Worm (Caenorhabditis elegans) whole organism, mixed stage, embryonic: ENCODE results near the gene K09C6.10.
"Not testable (repeated sequence)": the region's sequence is repeated elsewhere in the genome, so short reads cannot be mapped to it uniquely, and the experiment has no call there.

ENCODE experiments used
- M03D4.4 ChIP-seq: sonication (generic microtip); optimal IDR thresholded peaks from 2 replicates; lab custom pipeline; 2017; ENCODE audit warnings: mild to moderate bottlenecking, missing genetic modification characterization, missing compliant biosample characterization
- blmp-1 ChIP-seq: fragments of 150-350 bp; optimal IDR thresholded peaks from 2 replicates; lab custom pipeline; 2014; ENCODE audit warnings: missing biosample characterization, missing genetic modification characterization
- ceh-43 ChIP-seq: fragments of 200-800 bp; sonication (Bioruptor generic); optimal IDR thresholded peaks from 2 replicates; lab custom pipeline; 2018; ENCODE audit warnings: mild to moderate bottlenecking, missing genetic modification characterization, moderate library complexity, missing compliant biosample characterization
- ceh-83 ChIP-seq: fragments of 200-800 bp; sonication (Bioruptor generic); optimal IDR thresholded peaks from 2 replicates; lab custom pipeline; 2018; ENCODE audit warnings: mild to moderate bottlenecking, missing genetic modification characterization, missing compliant biosample characterization
- ces-1 ChIP-seq: fragments of 150-350 bp; optimal IDR thresholded peaks from 2 replicates; lab custom pipeline; 2014; ENCODE audit warnings: missing biosample characterization, missing genetic modification reagents, missing genetic modification characterization
- cnd-1 ChIP-seq: fragments of 200-800 bp; sonication (Bioruptor generic); optimal IDR thresholded peaks from 2 replicates; lab custom pipeline; 2018; ENCODE audit warnings: mild to moderate bottlenecking, missing genetic modification characterization, missing compliant biosample characterization
- drap-1 ChIP-seq: fragments of 200-800 bp; sonication (Bioruptor generic); optimal IDR thresholded peaks from 3 replicates; lab custom pipeline; 2018; ENCODE audit warnings: mild to moderate bottlenecking, missing genetic modification characterization, missing compliant biosample characterization
- elt-1 ChIP-seq: sonication (generic microtip); optimal IDR thresholded peaks from 2 replicates; lab custom pipeline; 2017; ENCODE audit warnings: missing genetic modification characterization, mild to moderate bottlenecking, missing compliant biosample characterization, antibody characterized with exemption, moderate library complexity, borderline replicate concordance; ENCODE audit not compliant: insufficient read depth
- elt-3 ChIP-seq: fragments of 150-350 bp; optimal IDR thresholded peaks from 2 replicates; lab custom pipeline; 2014; ENCODE audit warnings: missing biosample characterization, missing genetic modification characterization
- flh-1 ChIP-seq: fragments of 200-800 bp; sonication (Bioruptor generic); optimal IDR thresholded peaks from 2 replicates; lab custom pipeline; 2018; ENCODE audit warnings: mild to moderate bottlenecking, missing genetic modification characterization, moderate library complexity, missing compliant biosample characterization
- ham-2 ChIP-seq: fragments of 200-800 bp; sonication (Bioruptor generic); optimal IDR thresholded peaks from 2 replicates; lab custom pipeline; 2018; ENCODE audit warnings: mild to moderate bottlenecking, missing genetic modification characterization, missing compliant biosample characterization
- hlh-1 ChIP-seq: fragments of 150-350 bp; optimal IDR thresholded peaks from 2 replicates; lab custom pipeline; 2014; ENCODE audit warnings: missing biosample characterization, missing genetic modification reagents, missing genetic modification characterization
- lin-13 ChIP-seq: fragments of 150-350 bp; optimal IDR thresholded peaks from 2 replicates; lab custom pipeline; 2014; ENCODE audit warnings: missing biosample characterization, missing genetic modification characterization
- lin-32 ChIP-seq: fragments of 200-800 bp; sonication (Bioruptor generic); optimal IDR thresholded peaks from 2 replicates; lab custom pipeline; 2018; ENCODE audit warnings: mild to moderate bottlenecking, missing genetic modification characterization, missing compliant biosample characterization
- lsy-2 ChIP-seq: fragments of 150-350 bp; optimal IDR thresholded peaks from 2 replicates; lab custom pipeline; 2014; ENCODE audit warnings: missing biosample characterization, missing genetic modification characterization
- mab-5 ChIP-seq: fragments of 150-350 bp; optimal IDR thresholded peaks from 2 replicates; lab custom pipeline; 2014; ENCODE audit warnings: missing biosample characterization, missing genetic modification characterization
- mep-1 ChIP-seq: fragments of 150-350 bp; optimal IDR thresholded peaks from 2 replicates; lab custom pipeline; 2017; ENCODE audit warnings: missing biosample characterization, missing genetic modification reagents, missing genetic modification characterization, inconsistent platforms
- mls-2 ChIP-seq: sonication (generic microtip); optimal IDR thresholded peaks from 2 replicates; lab custom pipeline; 2016; ENCODE audit warnings: mild to moderate bottlenecking, missing genetic modification characterization, moderate library complexity, missing compliant biosample characterization
- nhr-12 ChIP-seq: fragments of 150-350 bp; optimal IDR thresholded peaks from 2 replicates; lab custom pipeline; 2014; ENCODE audit warnings: missing biosample characterization, missing genetic modification characterization
- nhr-28 ChIP-seq: fragments of 150-350 bp; optimal IDR thresholded peaks from 2 replicates; lab custom pipeline; 2014; ENCODE audit warnings: missing biosample characterization, missing genetic modification characterization
- pha-4 ChIP-seq: fragments of 150-350 bp; optimal IDR thresholded peaks from 2 replicates; lab custom pipeline; 2018; ENCODE audit warnings: missing biosample characterization, missing genetic modification reagents, missing genetic modification characterization
- sem-2 ChIP-seq: fragments of 200-800 bp; sonication (Bioruptor generic); optimal IDR thresholded peaks from 2 replicates; lab custom pipeline; 2018; ENCODE audit warnings: mild to moderate bottlenecking, missing genetic modification characterization, missing compliant biosample characterization
- snpc-4 ChIP-seq: fragments of 150-350 bp; optimal IDR thresholded peaks from 2 replicates; lab custom pipeline; 2014; ENCODE audit warnings: missing biosample characterization, missing genetic modification characterization
- unc-120 ChIP-seq: sonication (generic microtip); optimal IDR thresholded peaks from 2 replicates; lab custom pipeline; 2017; ENCODE audit warnings: missing genetic modification characterization, missing compliant biosample characterization; ENCODE audit not compliant: poor library complexity, severe bottlenecking
- unc-39 ChIP-seq: fragments of 150-350 bp; optimal IDR thresholded peaks from 2 replicates; lab custom pipeline; 2014; ENCODE audit warnings: missing biosample characterization, missing genetic modification characterization
- unc-62 ChIP-seq: fragments of 150-350 bp; optimal IDR thresholded peaks from 2 replicates; lab custom pipeline; 2014; ENCODE audit warnings: missing biosample characterization, missing genetic modification reagents, missing genetic modification characterization
- ztf-11 ChIP-seq: fragments of 150-350 bp; optimal IDR thresholded peaks from 2 replicates; lab custom pipeline; 2014; ENCODE audit warnings: missing biosample characterization, missing genetic modification characterization

K09C6.10 gene

DNA sequence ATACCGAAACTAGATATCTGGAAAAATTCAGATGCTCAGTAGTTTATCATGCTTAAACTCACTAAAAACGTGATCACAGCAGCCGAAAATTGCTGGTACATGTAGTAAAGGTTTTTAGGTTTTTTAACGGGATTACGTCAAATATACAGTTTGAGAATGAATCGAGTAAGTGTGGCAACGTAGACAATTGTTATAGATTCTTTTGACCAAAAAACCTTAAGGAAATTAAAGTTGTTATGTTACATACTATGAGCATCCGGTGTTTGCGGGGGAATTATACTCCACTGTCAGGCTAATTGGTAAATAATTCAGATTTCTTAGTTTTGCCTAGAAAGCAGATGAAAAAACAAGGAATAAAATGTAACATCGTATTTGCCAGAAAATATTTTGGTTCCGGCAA lies 18.6 kb upstream of the K09C6.10 start, which contains the start of gene srx-32:
TSS of gene srx-32 (minus strand) at position 101 of the 400 bp plus-strand sequence.
- not testable (repeated sequence) for TF ChIP-seq mab-5 (tag; lab: Kevin White, UChicago); sem-2 (GFP tag; lab: Kevin White, UChicago); flh-1

ce11 chrV:822922-823321 lies 16.3 kb upstream of the K09C6.10 start, which contains the start of gene srx-31:
Gene srx-31 (minus strand): TSS chrV:823022.
- TF ChIP-seq ztf-11 (tag; lab: Kevin White, UChicago); ham-2 (GFP tag; lab: Kevin White, UChicago); lsy-2: not testable (repeated sequence)

ce11 chrV:826097-826496 lies 13.1 kb upstream of the K09C6.10 start, which contains the start of gene F41H8.2:
Gene F41H8.2 (plus strand): TSS chrV:826397.
- TF ChIP-seq pha-4 (no peak), drap-1 (GFP tag; lab: Kevin White, UChicago) (no peak), blmp-1 (tag; lab: Kevin White, UChicago) (no peak)

- TF ChIP-seq ceh-83 (GFP tag; lab: Kevin White, UChicago) (no peak), mls-2 (tag; lab: Kevin White, UChicago) (no peak), M03D4.4 (tag; lab: Kevin White, UChicago) (no peak), lin-32 (no peak), lsy-2 (no peak), hlh-1 (tag; lab: Kevin White, UChicago) (no peak), cnd-1 (tag; lab: Kevin White, UChicago) (no peak)
These were observed 5.9 kb upstream of the K09C6.10 start, which contains the start of gene F41H8.1 for ce11 chrV:833368-833767. Gene F41H8.1 (plus strand): TSS chrV:833668.

DNA sequence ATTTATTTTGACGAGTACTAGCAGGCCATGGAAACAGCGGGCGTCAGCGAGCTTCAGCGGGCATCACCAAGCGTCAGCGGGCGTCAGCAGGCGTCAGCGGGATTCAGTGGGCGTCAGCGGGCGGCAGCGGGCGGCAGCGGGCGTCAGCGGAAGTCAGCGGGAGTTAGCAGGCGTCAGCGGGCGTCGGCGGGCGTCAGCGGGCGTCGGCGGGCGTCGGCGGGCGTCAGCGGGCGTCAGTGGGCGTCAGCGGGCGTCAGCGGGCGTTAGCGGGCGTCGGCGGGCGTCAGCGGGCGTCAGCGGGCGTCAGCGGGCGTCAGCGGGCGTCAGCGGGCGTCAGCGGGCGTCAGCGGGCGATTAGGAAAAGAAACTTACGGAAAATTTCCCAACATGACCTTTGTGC lies 3.4 kb downstream of the K09C6.10 start:
- TF ChIP-seq elt-1 (tag; lab: Kevin White, UChicago) = no peak
- no peak for TF ChIP-seq elt-3 (tag; lab: Kevin White, UChicago)
- no peak for TF ChIP-seq drap-1 (GFP tag; lab: Kevin White, UChicago)
- TF ChIP-seq ceh-43 (GFP tag; lab: Kevin White, UChicago) = no peak
- no peak for TF ChIP-seq ham-2 (GFP tag; lab: Kevin White, UChicago)
- no peak for TF ChIP-seq unc-120
- no peak for TF ChIP-seq pha-4
- no peak for TF ChIP-seq blmp-1 (tag; lab: Kevin White, UChicago)
- no peak for TF ChIP-seq mab-5 (tag; lab: Kevin White, UChicago)
- TF ChIP-seq cnd-1 (tag; lab: Kevin White, UChicago) = no peak
- TF ChIP-seq mls-2 (tag; lab: Kevin White, UChicago) = no peak
- TF ChIP-seq lsy-2 = no peak

DNA sequence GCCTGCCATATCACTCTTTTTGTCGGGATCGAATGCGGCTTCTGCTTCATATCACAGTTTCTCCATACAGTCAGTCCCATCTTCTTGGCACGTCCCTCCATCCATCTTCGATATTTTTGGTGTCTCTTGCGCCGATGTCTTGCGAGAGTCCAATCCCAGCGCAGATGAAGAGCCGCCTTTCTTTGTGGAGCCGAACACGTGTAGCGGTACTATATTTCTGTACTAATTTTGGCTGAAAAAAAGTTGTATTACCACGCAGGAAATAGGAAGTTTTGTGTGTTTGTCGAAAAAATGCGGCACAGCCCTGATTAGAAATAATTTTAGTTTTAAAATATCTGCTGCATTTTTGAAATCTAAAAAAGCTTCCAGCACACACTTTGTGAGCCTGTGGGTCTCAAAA lies 3.9 kb downstream of the K09C6.10 start, which contains the start of gene K09C6.8:
TSS of gene K09C6.8 (minus strand) at position 101 of the 400 bp plus-strand sequence.
- TF ChIP-seq ztf-11, blmp-1, mls-2 (tag; lab: Kevin White, UChicago): not testable (repeated sequence)
- TF ChIP-seq, all 35 proteins: peak for 0; not testable (repeated sequence) for 35

DNA sequence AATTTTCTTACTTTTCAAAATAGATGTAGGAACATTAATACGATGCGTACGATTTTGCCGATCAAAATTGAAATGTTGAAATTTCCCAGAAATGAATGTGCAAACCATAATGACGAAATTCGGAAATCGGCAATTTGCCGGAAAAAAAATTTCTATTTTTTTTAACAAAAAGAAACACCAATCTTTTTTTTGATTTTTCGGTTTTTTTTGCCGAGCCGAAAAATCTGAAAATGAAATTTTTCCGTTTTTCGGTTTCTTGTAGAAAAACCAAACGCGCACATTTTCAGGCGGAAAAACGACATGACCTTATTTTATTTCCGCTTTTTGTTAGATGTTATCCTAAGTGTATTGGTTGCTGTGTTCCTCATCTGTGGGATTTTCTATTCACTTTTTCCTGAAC lies 8.3 kb downstream of the K09C6.10 start, which contains the start of gene srbc-13:
TSS of gene srbc-13 (plus strand) at position 301 of the 400 bp plus-strand sequence.
- no peak for TF ChIP-seq mep-1 (tag; lab: Kevin White, UChicago)
- TF ChIP-seq, all 35 proteins: peak for 0

ce11 chrV:849042-849441 lies 9.8 kb downstream of the K09C6.10 start:
- no peak for TF ChIP-seq lsy-2
- no peak for TF ChIP-seq snpc-4 (tag; lab: Kevin White, UChicago)
- no peak for TF ChIP-seq unc-39 (tag; lab: Kevin White, UChicago)
- no peak for TF ChIP-seq M03D4.4 (tag; lab: Kevin White, UChicago)
- no peak for TF ChIP-seq ztf-11 (tag; lab: Kevin White, UChicago)
- no peak for TF ChIP-seq nhr-12 (tag; lab: Kevin White, UChicago)
- TF ChIP-seq nhr-28 (tag; lab: Kevin White, UChicago) = no peak
- TF ChIP-seq lin-13 (tag; lab: Kevin White, UChicago) = no peak
- TF ChIP-seq unc-120 = no peak
- TF ChIP-seq ces-1 (GFP tag; lab: Kevin White, UChicago) = no peak
- no peak for TF ChIP-seq hlh-1 (tag; lab: Kevin White, UChicago)
- no peak for TF ChIP-seq unc-62
- TF ChIP-seq cnd-1 (tag; lab: Kevin White, UChicago) = no peak
- no peak for TF ChIP-seq ham-2 (GFP tag; lab: Kevin White, UChicago)
- TF ChIP-seq sem-2 (GFP tag; lab: Kevin White, UChicago) = no peak
- no peak for TF ChIP-seq drap-1 (GFP tag; lab: Kevin White, UChicago)
- no peak for TF ChIP-seq ceh-43 (GFP tag; lab: Kevin White, UChicago)
- TF ChIP-seq elt-1 (tag; lab: Kevin White, UChicago) = no peak
- TF ChIP-seq elt-3 (tag; lab: Kevin White, UChicago) = no peak
- TF ChIP-seq, all 35 proteins: peak for 0
